Fruit fly (Drosophila melanogaster): ENCODE measurements around the gene Nrx-1.

Nrx-1 gene

dm6 chr3R:22455335-22455985 is 12.9 kb upstream of the Nrx-1 start (continued):
- peak; percentile 33 for TF ChIP-seq CG2678 (tag; optimal IDR thresholded peaks at IDR 0.05)
- TF ChIP-seq Blimp-1 (GFP tag; optimal IDR thresholded peaks at IDR 0.05) = no peak
- TF ChIP-seq Med (GFP tag) = peak; percentile 36
- TF ChIP-seq CG9437 (GFP tag; optimal IDR thresholded peaks at IDR 0.05) = no peak

DNA sequence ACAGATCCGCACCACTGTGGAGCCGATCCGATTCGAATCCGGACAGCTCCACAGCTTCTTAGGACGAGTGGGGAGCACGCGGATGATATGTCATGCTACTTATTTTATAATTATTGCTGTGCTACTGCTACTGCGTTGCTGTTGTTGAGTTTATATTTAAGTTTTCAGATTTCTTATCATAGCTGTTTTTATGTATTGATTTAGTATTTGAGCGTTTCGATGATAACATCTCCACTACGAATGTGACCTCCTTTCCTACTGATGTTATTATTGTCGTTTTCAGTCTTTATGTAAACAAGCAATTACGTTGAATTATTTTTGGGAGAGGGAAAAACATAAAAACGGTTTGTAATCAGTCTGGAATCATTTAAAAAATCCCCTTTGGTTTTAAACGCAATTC is 12.3 kb upstream of the Nrx-1 start:
- TF ChIP-seq Ets97D (GFP tag; optimal IDR thresholded peaks at IDR 0.05) (no peak), grn (GFP tag; optimal IDR thresholded peaks at IDR 0.05) (peak; percentile 59), ATbp (GFP tag; optimal IDR thresholded peaks at IDR 0.05) (no peak), Doc3 (GFP tag; IDR thresholded peaks at IDR 0.05; ENCODE audit: partially characterized antibody) (no peak), eyg (GFP tag; optimal IDR thresholded peaks at IDR 0.05) (no peak), CG34376 (GFP tag; optimal IDR thresholded peaks at IDR 0.05) (peak; percentile 98), CG5953 (GFP tag; IDR thresholded peaks at IDR 0.05) (no peak), exex (tag; optimal IDR thresholded peaks at IDR 0.05) (peak; percentile 51), emc (GFP tag; optimal IDR thresholded peaks at IDR 0.05) (no peak), Pdp1 (GFP tag; optimal IDR thresholded peaks at IDR 0.05) (peak in 1 of 2 experiments; percentile 67), CG16813 (GFP tag; IDR thresholded peaks at IDR 0.05; ENCODE audit: partially characterized antibody) (no peak)

DNA sequence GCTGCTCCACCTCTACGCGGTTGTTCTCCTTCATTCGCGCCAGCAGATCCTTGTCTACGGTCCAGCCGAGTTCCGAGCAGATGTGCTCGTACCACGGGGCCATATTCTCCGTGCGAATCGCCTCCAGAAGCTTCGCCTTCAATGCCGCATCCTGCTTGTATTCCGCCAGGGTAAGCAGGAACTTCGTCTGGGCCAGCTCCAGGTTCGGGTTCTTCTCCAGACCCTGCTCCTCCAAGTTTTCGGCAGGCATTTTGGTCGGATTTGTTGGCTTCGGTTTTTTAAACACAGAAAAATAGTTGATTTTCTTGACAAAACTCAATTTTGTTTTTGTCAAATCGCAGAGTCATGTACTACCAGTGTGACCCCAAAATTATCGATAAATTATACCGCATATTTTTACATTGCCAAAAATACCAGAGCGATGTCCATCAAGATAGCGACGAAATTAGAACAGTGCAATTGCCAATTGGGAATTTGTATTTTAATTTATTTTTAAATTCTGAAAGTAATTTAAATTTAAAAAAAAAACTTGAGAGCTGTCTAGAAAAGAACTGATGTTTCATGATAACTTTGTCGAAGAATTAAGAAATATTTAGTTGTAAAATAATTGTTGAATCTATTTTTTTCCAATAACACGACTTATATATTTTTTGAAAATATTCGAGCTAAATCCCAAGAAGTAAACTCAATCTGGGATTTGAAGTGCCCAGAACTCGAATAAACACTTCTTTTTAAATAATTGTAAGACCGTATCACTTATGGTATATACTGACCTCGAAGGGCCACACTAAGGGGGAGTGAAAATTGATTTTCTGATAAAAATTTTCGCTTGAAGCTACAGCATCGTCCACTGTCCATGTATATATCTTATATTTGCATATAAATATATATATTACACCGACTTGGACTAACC is 6.4 kb upstream of the Nrx-1 start, which contains the start of the genes Rpn7 and AP-2mu:
Rpn7 (minus strand) TSS at position 382 of the 913 bp plus-strand sequence.
AP-2mu (plus strand) TSS at position 783 of the 913 bp plus-strand sequence.
- TF ChIP-seq sens (GFP tag) (peak; percentile 78), Oaz (GFP tag; IDR thresholded peaks at IDR 0.05) (no peak), otp (GFP tag; IDR thresholded peaks at IDR 0.05) (no peak), CG16813 (GFP tag; IDR thresholded peaks at IDR 0.05; ENCODE audit: partially characterized antibody) (no peak), slbo (GFP tag; IDR thresholded peaks at IDR 0.05) (peak; percentile 11; the same call in 1 of the 2 replicates), tio (GFP tag; optimal IDR thresholded peaks at IDR 0.05) (no peak), peb (GFP tag; IDR thresholded peaks at IDR 0.05) (no peak), CG15479 (GFP tag; optimal IDR thresholded peaks at IDR 0.05) (no peak), Ptx1 (GFP tag; IDR thresholded peaks at IDR 0.05) (no peak), ssp (GFP tag; IDR thresholded peaks at IDR 0.05) (no peak), CG2120 (GFP tag; optimal IDR thresholded peaks at IDR 0.05) (peak; percentile 28), Ssrp (tag; optimal IDR thresholded peaks at IDR 0.05) (no peak), ac (GFP tag; optimal IDR thresholded peaks at IDR 0.05) (no peak), BEAF-32 (GFP tag; optimal IDR thresholded peaks at IDR 0.05) (peak; percentile 45), CG2678 (tag; optimal IDR thresholded peaks at IDR 0.05) (peak; percentile 13), tgo (GFP tag; IDR thresholded peaks at IDR 0.05) (no peak), CG6272 (GFP tag; IDR thresholded peaks at IDR 0.05) (no peak), dpn (GFP tag; optimal IDR thresholded peaks at IDR 0.05) (no peak), CG34376 (GFP tag; optimal IDR thresholded peaks at IDR 0.05) (no peak), ind (GFP tag; optimal IDR thresholded peaks at IDR 0.05) (peak; percentile 19), CG17568 (GFP tag; optimal IDR thresholded peaks at IDR 0.05) (no peak), Hr51 (GFP tag; optimal IDR thresholded peaks at IDR 0.05) (no peak), CG12391 (tag; optimal IDR thresholded peaks at IDR 0.05) (peak; percentile 66), CG11093 (GFP tag; IDR thresholded peaks at IDR 0.05) (no peak), CG1647 (GFP tag; optimal IDR thresholded peaks at IDR 0.05) (no peak), CG17802 (tag; optimal IDR thresholded peaks at IDR 0.05) (no peak), pzg (GFP tag; optimal IDR thresholded peaks at IDR 0.05) (peak; percentile 52), lola (GFP tag; optimal IDR thresholded peaks at IDR 0.05) (peak in 1 of 3 experiments; percentile 37), MBD-R2 (GFP tag; IDR thresholded peaks at IDR 0.05) (no peak; the same call in 1 of the 2 replicates), HLH4C (GFP tag; IDR thresholded peaks at IDR 0.05; ENCODE audit: partially characterized antibody) (no peak), CG12071 (GFP tag; optimal IDR thresholded peaks at IDR 0.05) (no peak), gro (GFP tag; optimal IDR thresholded peaks at IDR 0.05) (no peak)

Data from whole organism, embryonic.